Worm (Caenorhabditis elegans): Measurements from ENCODE around the gene aexr-2.

ce11 chrX:6641509-6641908, 10.2 kb upstream of the aexr-2 start:
- TF ChIP-seq ztf-29 (GFP tag; IDR thresholded peaks at IDR 0.05): no peak
- TF ChIP-seq med-1 (GFP tag; optimal IDR thresholded peaks at IDR 0.05; ENCODE audit: insufficient read depth): no peak
- TF ChIP-seq klf-2 (GFP tag; conservative IDR thresholded peaks at IDR 0.05): no peak
- TF ChIP-seq flt-1 (GFP tag; IDR thresholded peaks at IDR 0.05): no peak
- TF ChIP-seq T22C8.4 (GFP tag; IDR thresholded peaks at IDR 0.05): no peak
- TF ChIP-seq cog-1 (tag; optimal IDR thresholded peaks at IDR 0.05): no peak
- TF ChIP-seq ref-1 (GFP tag; conservative IDR thresholded peaks at IDR 0.05): no peak
